Worm (Caenorhabditis elegans) whole organism, young adult: ENCODE results near the gene str-140.

Source experiments
- F57A8.1 ChIP-seq: fragments of 200-800 bp; sonication (Bioruptor generic); optimal IDR thresholded peaks from 2 replicates; lab custom pipeline; 2018; ENCODE audit warnings: mild to moderate bottlenecking, missing genetic modification characterization, moderate library complexity, missing compliant biosample characterization
- akir-1 ChIP-seq: fragments of 200-800 bp; sonication (Bioruptor generic); optimal IDR thresholded peaks from 2 replicates; lab custom pipeline; 2018; ENCODE audit warnings: mild to moderate bottlenecking, missing genetic modification characterization, moderate library complexity, missing compliant biosample characterization
- bed-1 ChIP-seq: fragments of 200-800 bp; sonication (Bioruptor generic); IDR thresholded peaks from 2 replicates; pipeline ENCODE4 v1.3.6; 2022; ENCODE audit warnings: missing genetic modification reagents, missing genetic modification characterization, missing compliant biosample characterization
- nfya-1 ChIP-seq: sonication (generic microtip); optimal IDR thresholded peaks from 2 replicates; lab custom pipeline; 2017; ENCODE audit warnings: antibody characterized with exemption, missing compliant biosample characterization, missing genetic modification characterization, borderline replicate concordance; ENCODE audit not compliant: insufficient read depth
- rcor-1 ChIP-seq: fragments of 200-800 bp; sonication (Bioruptor generic); IDR thresholded peaks from 2 replicates; pipeline ENCODE4 v1.3.6; 2022; ENCODE audit warnings: missing genetic modification reagents, missing genetic modification characterization, missing compliant biosample characterization
- sdz-38 ChIP-seq: sonication (generic microtip); optimal IDR thresholded peaks from 2 replicates; lab custom pipeline; 2016; ENCODE audit warnings: missing genotype, missing genetic modification characterization, missing compliant biosample characterization
- tlf-1 ChIP-seq: fragments of 200-800 bp; sonication (Bioruptor generic); optimal IDR thresholded peaks from 2 replicates; lab custom pipeline; 2018; ENCODE audit warnings: mild to moderate bottlenecking, missing genetic modification characterization, missing compliant biosample characterization
- unc-62 ChIP-seq: fragments of 150-350 bp; optimal IDR thresholded peaks from 2 replicates; lab custom pipeline; 2014; ENCODE audit warnings: missing biosample characterization, missing genetic modification reagents, missing genetic modification characterization
- ztf-22 ChIP-seq: fragments of 200-800 bp; sonication (Bioruptor generic); optimal IDR thresholded peaks from 2 replicates; lab custom pipeline; 2018; ENCODE audit warnings: mild to moderate bottlenecking, missing genetic modification characterization, moderate library complexity, missing compliant biosample characterization
- ztf-26 ChIP-seq: sonication (generic microtip); optimal IDR thresholded peaks from 2 replicates; lab custom pipeline; 2017; ENCODE audit warnings: missing genetic modification characterization, missing compliant biosample characterization

- TF ChIP-seq ztf-22 (GFP tag; lab: Kevin White, UChicago) (no peak), ztf-26 (no peak), rcor-1 (GFP tag; lab: Robert Waterston, UW) (no peak), F57A8.1 (GFP tag; lab: Kevin White, UChicago) (no peak), sdz-38 (tag; lab: Kevin White, UChicago) (no peak), akir-1 (GFP tag; lab: Kevin White, UChicago) (no peak), unc-62 (no peak), tlf-1 (GFP tag; lab: Kevin White, UChicago) (no peak), bed-1 (GFP tag; lab: Robert Waterston, UW) (no peak), nfya-1 (no peak)
These were observed at the start of gene str-140 for ce11 chrV:8067800-8068199.
